Worm (Caenorhabditis elegans): ENCODE data around the gene letm-1.

Gene letm-1

DNA sequence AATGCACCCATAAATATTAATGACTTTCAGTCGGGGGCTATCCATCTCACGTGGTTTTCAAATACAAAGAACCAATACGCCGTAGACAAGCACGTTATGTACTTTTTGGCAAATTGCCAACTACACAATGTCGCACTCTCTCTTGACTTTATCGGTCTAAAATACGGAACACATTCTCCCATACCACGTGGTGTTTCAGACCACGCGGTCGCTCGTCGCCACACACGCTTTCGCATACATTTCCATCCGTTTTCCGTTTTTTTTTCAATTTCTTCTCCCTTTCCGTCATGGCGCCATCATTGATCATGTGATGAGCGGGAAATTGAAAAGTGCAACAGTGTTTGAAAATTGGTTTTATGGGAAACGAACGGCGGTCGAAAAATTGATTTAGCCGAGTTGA lies 2.5 kb upstream of the letm-1 start:
- TF ChIP-seq elt-4 (tag; optimal IDR thresholded peaks at IDR 0.05), result no peak
- no peak for TF ChIP-seq tbx-7 (tag; optimal IDR thresholded peaks at IDR 0.05)
- TF ChIP-seq rnt-1 (tag; optimal IDR thresholded peaks at IDR 0.05), result no peak
- peak; percentile 87 for TF ChIP-seq hlh-30 (tag; optimal IDR thresholded peaks at IDR 0.05; ENCODE audit: insufficient read depth)
- TF ChIP-seq nfya-1 (tag; optimal IDR thresholded peaks at IDR 0.05), result no peak

DNA sequence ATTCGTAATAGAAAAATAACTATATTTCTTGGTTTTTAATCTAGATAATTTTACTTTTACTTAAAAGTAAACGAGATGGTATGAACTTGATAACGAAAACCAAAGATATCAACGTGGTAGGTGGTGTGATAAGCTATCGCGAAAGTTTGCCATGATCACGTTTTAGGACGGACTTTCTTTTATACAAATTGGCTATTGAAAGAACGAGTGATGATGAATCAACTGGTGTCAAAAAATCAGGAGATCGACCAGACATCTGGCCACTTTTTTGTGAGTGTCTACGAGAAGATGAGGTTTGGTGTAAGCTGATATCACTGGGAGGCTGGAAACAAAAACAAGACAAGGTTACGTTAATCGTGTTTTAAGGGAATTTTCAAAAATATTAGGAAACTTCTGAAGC lies 1.8 kb upstream of the letm-1 start:
- peak; percentile 54 for TF ChIP-seq elt-2 (tag; optimal IDR thresholded peaks at IDR 0.05)
- TF ChIP-seq sox-2 (GFP tag; IDR thresholded peaks at IDR 0.05), result no peak

DNA sequence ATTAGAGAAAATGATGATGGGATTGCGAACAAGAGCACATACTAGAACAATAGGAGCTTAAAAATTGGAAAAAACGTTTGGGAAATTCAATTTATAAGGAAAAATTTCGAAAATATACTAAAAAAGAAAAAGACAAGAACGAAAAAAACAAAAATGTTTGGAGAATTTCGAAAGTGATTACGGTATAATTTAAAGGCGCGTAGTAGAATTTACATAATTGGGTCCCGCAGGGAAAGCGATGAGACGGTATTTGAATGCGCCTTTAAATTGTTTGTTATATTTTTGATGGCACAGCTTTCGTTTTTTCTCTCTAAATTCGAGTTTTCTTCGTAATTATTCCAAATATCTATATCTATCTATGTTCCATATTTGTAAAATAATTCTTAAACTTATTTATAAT lies 942 bp upstream of the letm-1 start:
- TF ChIP-seq ahr-1 (tag; optimal IDR thresholded peaks at IDR 0.05), result no peak
- no peak for TF ChIP-seq pros-1 (tag; optimal IDR thresholded peaks at IDR 0.05)
- TF ChIP-seq unc-42 (tag; optimal IDR thresholded peaks at IDR 0.05), result no peak
- TF ChIP-seq eyg-1 (tag; optimal IDR thresholded peaks at IDR 0.05), result no peak
- no peak for TF ChIP-seq sox-2 (GFP tag; IDR thresholded peaks at IDR 0.05)
- no peak for TF ChIP-seq Y22D7AL.16 (tag; optimal IDR thresholded peaks at IDR 0.05)
- TF ChIP-seq rnt-1 (tag; optimal IDR thresholded peaks at IDR 0.05), result no peak
- TF ChIP-seq hlh-8 (tag; optimal IDR thresholded peaks at IDR 0.05), result no peak
- TF ChIP-seq gmeb-2 (tag; optimal IDR thresholded peaks at IDR 0.05), result no peak
- TF ChIP-seq pat-9 (tag; optimal IDR thresholded peaks at IDR 0.05), result no peak
- no peak for TF ChIP-seq dve-1 (tag; optimal IDR thresholded peaks at IDR 0.05)
- no peak for TF ChIP-seq ceh-24 (tag; optimal IDR thresholded peaks at IDR 0.05)
- no peak for TF ChIP-seq ceh-30 (tag; optimal IDR thresholded peaks at IDR 0.05)
- no peak for TF ChIP-seq nfya-1 (tag; optimal IDR thresholded peaks at IDR 0.05)
- TF ChIP-seq madf-2 (tag; optimal IDR thresholded peaks at IDR 0.05), result no peak
- TF ChIP-seq ref-2 (tag; optimal IDR thresholded peaks at IDR 0.05), result no peak

ce11 chrV:13664340-13664916 lies 3.4 kb downstream of the letm-1 start:
- TF ChIP-seq pha-4 (tag; optimal IDR thresholded peaks at IDR 0.05) (no peak), syd-9 (tag; optimal IDR thresholded peaks at IDR 0.05) (no peak)

DNA sequence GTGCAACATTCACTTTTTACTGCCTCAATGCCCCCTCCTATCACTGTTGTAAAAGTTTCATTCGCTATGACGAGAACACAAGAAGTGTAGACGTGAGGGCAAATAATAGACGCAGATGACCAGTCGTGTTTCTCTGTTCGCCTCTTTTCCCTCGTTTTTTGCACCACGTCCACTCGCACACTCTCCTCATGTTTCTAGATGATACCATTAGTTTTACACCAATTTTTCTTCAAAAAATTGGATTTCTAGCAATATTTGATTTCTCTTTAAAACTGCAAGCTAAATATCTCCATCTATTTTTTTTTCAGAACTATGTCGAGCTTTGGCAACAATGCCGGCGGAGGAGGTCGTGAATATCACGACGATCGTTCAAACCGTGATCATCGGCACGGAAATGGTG lies 4.0 kb downstream of the letm-1 start, which contains the start of gene rde-12:
TSS of gene rde-12 (plus strand) at position 301 of the 400 bp plus-strand sequence.
- TF ChIP-seq ahr-1 (tag; optimal IDR thresholded peaks at IDR 0.05) (no peak), nhr-11 (tag; optimal IDR thresholded peaks at IDR 0.05) (no peak), pha-2 (tag; optimal IDR thresholded peaks at IDR 0.05) (no peak), sox-4 (tag; optimal IDR thresholded peaks at IDR 0.05) (no peak), ceh-31 (tag; optimal IDR thresholded peaks at IDR 0.05) (no peak), pax-1 (tag; optimal IDR thresholded peaks at IDR 0.05) (no peak), hlh-30 (tag; optimal IDR thresholded peaks at IDR 0.05; ENCODE audit: insufficient read depth) (no peak), eyg-1 (tag; optimal IDR thresholded peaks at IDR 0.05) (no peak), Y22D7AL.16 (tag; optimal IDR thresholded peaks at IDR 0.05) (no peak), C38D4.7 (GFP tag; optimal IDR thresholded peaks at IDR 0.05) (no peak), pqm-1 (tag; optimal IDR thresholded peaks at IDR 0.05) (no peak), dmd-4 (tag; optimal IDR thresholded peaks at IDR 0.05; ENCODE audit: borderline replicate concordance) (no peak), hlh-15 (tag; optimal IDR thresholded peaks at IDR 0.05) (no peak), tbx-7 (tag; optimal IDR thresholded peaks at IDR 0.05) (no peak), ceh-34 (tag; optimal IDR thresholded peaks at IDR 0.05) (no peak), ceh-19 (GFP tag; optimal IDR thresholded peaks at IDR 0.05) (no peak), mec-3 (tag; optimal IDR thresholded peaks at IDR 0.05; ENCODE audit: borderline replicate concordance) (no peak)

All from whole organism, late embryonic.